Worm (Caenorhabditis elegans): ENCODE results near the gene atg-9.

DNA sequence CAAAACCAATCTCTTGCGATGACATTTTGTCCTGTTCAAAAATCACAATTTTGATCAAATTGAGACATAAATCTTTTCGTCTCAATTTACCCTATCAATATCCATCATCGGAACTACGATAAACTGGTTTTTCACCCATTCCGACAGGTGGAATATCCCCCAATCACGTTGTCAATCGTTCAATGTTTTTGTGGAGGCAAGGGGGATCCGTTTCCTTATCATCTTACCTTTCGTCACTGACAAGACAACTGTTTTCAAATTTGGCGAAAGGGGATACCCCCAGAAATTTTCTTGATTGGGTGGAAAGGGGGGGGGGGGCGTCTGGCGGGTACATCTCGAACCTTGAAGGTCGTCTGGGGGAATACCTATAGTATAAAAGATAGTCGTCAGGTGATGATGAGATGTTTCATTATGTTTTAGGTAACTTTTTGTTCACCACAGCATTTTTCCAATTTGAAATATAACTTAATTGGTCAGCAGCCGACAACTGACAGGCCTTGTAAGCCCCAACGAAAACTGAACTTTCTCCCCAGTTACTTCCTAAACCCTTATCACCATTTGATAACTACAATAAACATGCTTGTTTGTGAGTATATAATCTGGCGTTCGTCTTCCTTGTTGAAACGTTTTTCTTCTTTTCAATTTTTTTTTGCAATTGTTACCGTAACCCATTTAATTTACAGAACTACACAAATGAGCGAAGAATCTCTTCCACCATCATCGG, 32.2 kb downstream of the atg-9 start, which contains the start of gene ZK6.8:
- no peak for TF ChIP-seq ztf-7 (tag; optimal IDR thresholded peaks at IDR 0.05)
- no peak for TF ChIP-seq skn-1 (tag; optimal IDR thresholded peaks at IDR 0.05)
- TF ChIP-seq aha-1 (tag), result peak; percentile 51
- no peak for TF ChIP-seq aly-2 (tag; optimal IDR thresholded peaks at IDR 0.05)
- no peak for TF ChIP-seq duxl-1 (tag; optimal IDR thresholded peaks at IDR 0.05; ENCODE audit: poor library complexity)

Measured in whole organism, L4 larva.